Fruit fly (Drosophila melanogaster) whole organism, prepupa: Measurements from ENCODE around the gene CG7065.

Experiments used
- CG6163 ChIP-seq: fragments of 200-800 bp; sonication (Bioruptor generic); IDR thresholded peaks from 3 replicates; pipeline ENCODE4 v1.3.6; 2022; ENCODE audit warnings: missing biosample characterization, missing genetic modification characterization
- CG6792 ChIP-seq: fragments of 200-800 bp; sonication (Bioruptor generic); optimal IDR thresholded peaks from 3 replicates; lab custom pipeline; 2016; ENCODE audit warnings: missing biosample characterization, missing genetic modification characterization
- CG6854 ChIP-seq: fragments of 200-800 bp; sonication (Bioruptor generic); optimal IDR thresholded peaks from 2 replicates; lab custom pipeline; 2017; ENCODE audit warnings: missing biosample characterization, mild to moderate bottlenecking, missing genetic modification characterization
- Eip78C ChIP-seq: fragments of 200-800 bp; sonication (Bioruptor generic); peaks from one replicate; lab custom pipeline; 2016; ENCODE audit warnings: missing biosample characterization, missing genetic modification characterization

- TF ChIP-seq CG6163, result no peak
- TF ChIP-seq Eip78C, result no peak
- no peak for TF ChIP-seq CG6792
- TF ChIP-seq CG6854 (GFP tag; lab: Kevin White, UChicago), result no peak
These were observed 3.2 kb upstream of the CG7065 start for dm6 chrX:9139138-9139537.
